Fruit fly (Drosophila melanogaster) whole organism, embryonic: ENCODE results near the gene CG12546.

Experiments used
- B-H2 ChIP-seq: fragments of 200-800 bp; sonication (Bioruptor generic); optimal IDR thresholded peaks from 2 replicates; lab custom pipeline; 2018; ENCODE audit warnings: missing biosample characterization, mild to moderate bottlenecking, missing genetic modification characterization
- Bdp1 ChIP-seq: fragments of 200-800 bp; sonication (Bioruptor generic); optimal IDR thresholded peaks from 3 replicates; lab custom pipeline; 2016; ENCODE audit warnings: missing biosample characterization, missing genetic modification characterization
- CG10147 ChIP-seq: fragments of 200-800 bp; sonication (Bioruptor generic); optimal IDR thresholded peaks from 2 replicates; lab custom pipeline; 2019; ENCODE audit warnings: missing biosample characterization, mild to moderate bottlenecking, missing genetic modification characterization, moderate library complexity
- CG10267 ChIP-seq: fragments of 200-800 bp; sonication (Bioruptor generic); optimal IDR thresholded peaks from 2 replicates; lab custom pipeline; 2018; ENCODE audit warnings: missing biosample characterization, mild to moderate bottlenecking, missing genetic modification characterization, moderate library complexity
- CG10366 ChIP-seq: fragments of 200-800 bp; sonication (Bioruptor generic); IDR thresholded peaks from 2 replicates; pipeline ENCODE4 v1.3.6; 2022; ENCODE audit warnings: missing biosample characterization, missing genetic modification characterization
- CG11456 ChIP-seq: fragments of 200-800 bp; sonication (Bioruptor generic); IDR thresholded peaks from 3 replicates; pipeline ENCODE4 v1.3.6; 2022; ENCODE audit warnings: missing biosample characterization, missing genetic modification characterization
- CG12391 ChIP-seq: fragments of 200-800 bp; sonication (Bioruptor generic); optimal IDR thresholded peaks from 3 replicates; lab custom pipeline; 2018; ENCODE audit warnings: missing biosample characterization, mild to moderate bottlenecking, missing genetic modification characterization, moderate library complexity
- CG12769 ChIP-seq: fragments of 200-800 bp; sonication (Bioruptor generic); optimal IDR thresholded peaks from 2 replicates; lab custom pipeline; 2019; ENCODE audit warnings: missing biosample characterization, mild to moderate bottlenecking, missing genetic modification characterization, moderate library complexity
- CG13894 ChIP-seq: fragments of 200-800 bp; sonication (Bioruptor generic); optimal IDR thresholded peaks from 3 replicates; lab custom pipeline; 2018; ENCODE audit warnings: missing biosample characterization, mild to moderate bottlenecking, missing genetic modification characterization, moderate library complexity
- CG17359 ChIP-seq: fragments of 200-800 bp; sonication (Bioruptor generic); optimal IDR thresholded peaks from 3 replicates; lab custom pipeline; 2018; ENCODE audit warnings: missing biosample characterization, mild to moderate bottlenecking, missing genetic modification characterization, moderate library complexity
- CG2875 ChIP-seq: fragments of 200-800 bp; sonication (Bioruptor generic); optimal IDR thresholded peaks from 2 replicates; lab custom pipeline; 2017; ENCODE audit warnings: missing biosample characterization, mild to moderate bottlenecking, missing genetic modification characterization, missing genetic modification reagents
- CG3065 ChIP-seq: fragments of 200-800 bp; sonication (Bioruptor generic); optimal IDR thresholded peaks from 2 replicates; lab custom pipeline; 2016; ENCODE audit warnings: missing biosample characterization, missing genetic modification characterization
- CG3847 ChIP-seq: fragments of 200-800 bp; sonication (Bioruptor generic); IDR thresholded peaks from 2 replicates; pipeline ENCODE4 v1.3.6; 2022; ENCODE audit warnings: missing biosample characterization, missing genetic modification characterization
- CG3995 ChIP-seq: fragments of 200-800 bp; sonication (Bioruptor generic); optimal IDR thresholded peaks from 3 replicates; lab custom pipeline; 2016; ENCODE audit warnings: missing biosample characterization, missing genetic modification characterization
- CG6689 ChIP-seq: fragments of 200-800 bp; sonication (Bioruptor generic); IDR thresholded peaks from 2 replicates; pipeline ENCODE4 v1.3.6; 2022; ENCODE audit warnings: missing biosample characterization, missing genetic modification characterization
- CG6854 ChIP-seq: fragments of 200-800 bp; sonication (Bioruptor generic); optimal IDR thresholded peaks from 3 replicates; lab custom pipeline; 2017; ENCODE audit warnings: missing biosample characterization, mild to moderate bottlenecking, missing genetic modification characterization
- CG9215 ChIP-seq: fragments of 200-800 bp; sonication (Bioruptor generic); IDR thresholded peaks from 2 replicates; pipeline ENCODE4 v1.3.6; 2022; ENCODE audit warnings: missing biosample characterization, missing genetic modification characterization
- CG9932 ChIP-seq: fragments of 200-800 bp; sonication (Bioruptor generic); IDR thresholded peaks from 2 replicates; pipeline ENCODE4 v1.3.6; 2022; ENCODE audit warnings: missing biosample characterization, missing genetic modification characterization
- Drgx ChIP-seq: fragments of 200-800 bp; sonication (Bioruptor generic); IDR thresholded peaks from 2 replicates; pipeline ENCODE4 v1.3.6; 2022; ENCODE audit warnings: missing biosample characterization, missing genetic modification characterization
- ERR ChIP-seq: fragments of 200-800 bp; sonication (Bioruptor generic); optimal IDR thresholded peaks from 2 replicates; lab custom pipeline; 2016; ENCODE audit warnings: missing biosample characterization, missing genetic modification characterization
- Fer1 ChIP-seq: fragments of 200-800 bp; sonication (Bioruptor generic); optimal IDR thresholded peaks from 2 replicates; lab custom pipeline; 2017; ENCODE audit warnings: missing biosample characterization, mild to moderate bottlenecking, missing genetic modification characterization
- Fer3 ChIP-seq: fragments of 200-800 bp; sonication (Bioruptor generic); optimal IDR thresholded peaks from 2 replicates; lab custom pipeline; 2018; ENCODE audit warnings: missing biosample characterization, mild to moderate bottlenecking, missing genetic modification characterization, moderate library complexity
- H15 ChIP-seq: fragments of 200-800 bp; sonication (Bioruptor generic); IDR thresholded peaks from 3 replicates; pipeline ENCODE4 v1.3.6; 2022; ENCODE audit warnings: missing biosample characterization, missing genetic modification characterization
- Jarid2 ChIP-seq: fragments of 200-800 bp; sonication (Bioruptor generic); optimal IDR thresholded peaks from 3 replicates; lab custom pipeline; 2017; ENCODE audit warnings: mild to moderate bottlenecking, missing biosample characterization, missing genetic modification reagents, missing genetic modification characterization
- NC2α ChIP-seq: fragments of 200-800 bp; sonication (Bioruptor generic); optimal IDR thresholded peaks from 2 replicates; lab custom pipeline; 2016; ENCODE audit warnings: missing biosample characterization, missing genetic modification characterization
- Neu2 ChIP-seq: fragments of 200-800 bp; sonication (Bioruptor generic); optimal IDR thresholded peaks from 3 replicates; lab custom pipeline; 2016; ENCODE audit warnings: missing biosample characterization, missing genetic modification characterization, borderline replicate concordance
- Optix ChIP-seq: fragments of 200-800 bp; sonication (Bioruptor generic); IDR thresholded peaks from 3 replicates; pipeline ENCODE4 v1.3.6; 2022; ENCODE audit warnings: missing biosample characterization, missing genetic modification characterization
- Poxn ChIP-seq: fragments of 200-800 bp; sonication (Bioruptor generic); IDR thresholded peaks from 2 replicates; pipeline ENCODE4 v1.3.6; 2022; ENCODE audit warnings: missing biosample characterization, missing genetic modification characterization
- Trl ChIP-seq, 3 experiments: fragments of >200 bp in 2 of 3; fragments of 200-800 bp in 1 of 3; sonication (Bioruptor generic) in 1 of 3; optimal IDR thresholded peaks; 2 replicates in 1 of 3; 3 replicates in 2 of 3; lab custom pipeline; 2016 to 2017; ENCODE audit warnings: missing biosample characterization in 1 of 3, missing genetic modification characterization in 1 of 3
- Xrp1 ChIP-seq: fragments of 200-800 bp; sonication (Bioruptor generic); IDR thresholded peaks from 2 replicates; pipeline ENCODE4 v1.3.6; 2022; ENCODE audit warnings: missing biosample characterization, missing genetic modification characterization
- al ChIP-seq: fragments of 200-800 bp; sonication (Bioruptor generic); IDR thresholded peaks from 2 replicates; pipeline ENCODE4 v1.3.6; 2022; ENCODE audit warnings: missing biosample characterization, missing genetic modification characterization
- az2 ChIP-seq: fragments of 200-800 bp; sonication (Bioruptor generic); optimal IDR thresholded peaks from 3 replicates; lab custom pipeline; 2016; ENCODE audit warnings: missing biosample characterization, missing genetic modification characterization
- dati ChIP-seq: fragments of 200-800 bp; sonication (Bioruptor generic); IDR thresholded peaks from 2 replicates; pipeline ENCODE4 v1.3.6; 2022; ENCODE audit warnings: missing biosample characterization, missing genetic modification characterization
- dmrt11E ChIP-seq: fragments of 200-800 bp; sonication (Bioruptor generic); optimal IDR thresholded peaks from 3 replicates; lab custom pipeline; 2018; ENCODE audit warnings: missing biosample characterization, mild to moderate bottlenecking, missing genetic modification characterization, moderate library complexity
- fd64A ChIP-seq: fragments of 200-800 bp; sonication (Bioruptor generic); optimal IDR thresholded peaks from 3 replicates; lab custom pipeline; 2018; ENCODE audit warnings: missing biosample characterization, mild to moderate bottlenecking, missing genetic modification characterization
- fu2 ChIP-seq: fragments of 200-800 bp; sonication (Bioruptor generic); optimal IDR thresholded peaks from 2 replicates; lab custom pipeline; 2016; ENCODE audit warnings: missing biosample characterization, missing genetic modification characterization
- her ChIP-seq: fragments of 200-800 bp; sonication (Bioruptor generic); optimal IDR thresholded peaks from 2 replicates; lab custom pipeline; 2016; ENCODE audit warnings: missing biosample characterization, missing genetic modification characterization
- kah ChIP-seq: fragments of 200-800 bp; sonication (Bioruptor generic); optimal IDR thresholded peaks from 2 replicates; lab custom pipeline; 2018; ENCODE audit warnings: missing biosample characterization, mild to moderate bottlenecking, missing genetic modification characterization
- lab ChIP-seq: fragments of 200-800 bp; sonication (Bioruptor generic); optimal IDR thresholded peaks from 3 replicates; lab custom pipeline; 2017; ENCODE audit warnings: missing biosample characterization, missing genetic modification characterization, mild to moderate bottlenecking, moderate library complexity, missing genetic modification reagents
- nmo ChIP-seq: fragments of 200-800 bp; sonication (Bioruptor generic); optimal IDR thresholded peaks from 2 replicates; lab custom pipeline; 2018; ENCODE audit warnings: missing biosample characterization, mild to moderate bottlenecking, missing genetic modification characterization, moderate library complexity
- pb ChIP-seq: fragments of 200-800 bp; sonication (Bioruptor generic); optimal IDR thresholded peaks from 3 replicates; lab custom pipeline; 2016; ENCODE audit warnings: missing biosample characterization, missing genetic modification characterization
- pzg ChIP-seq: fragments of 200-800 bp; sonication (Bioruptor generic); optimal IDR thresholded peaks from 3 replicates; lab custom pipeline; 2018; ENCODE audit warnings: missing biosample characterization, mild to moderate bottlenecking, missing genetic modification characterization, moderate library complexity
- repo ChIP-seq: fragments of 200-800 bp; sonication (Bioruptor generic); optimal IDR thresholded peaks from 2 replicates; lab custom pipeline; 2016; ENCODE audit warnings: missing biosample characterization, missing genetic modification characterization
- run ChIP-seq: fragments of 200-800 bp; sonication (Bioruptor generic); optimal IDR thresholded peaks from 3 replicates; lab custom pipeline; 2018; ENCODE audit warnings: missing biosample characterization, mild to moderate bottlenecking, missing genetic modification characterization
- sc ChIP-seq, 3 experiments: fragments of >200 bp in 2 of 3; fragments of 200-800 bp in 1 of 3; sonication (Bioruptor generic) in 1 of 3; optimal IDR thresholded peaks; 2 replicates in 2 of 3; 3 replicates in 1 of 3; lab custom pipeline; 2017; ENCODE audit warnings: mild to moderate bottlenecking in 1 of 3, missing biosample characterization in 1 of 3, missing genetic modification characterization in 1 of 3, missing genetic modification reagents in 1 of 3
- schlank ChIP-seq: fragments of 200-800 bp; sonication (Bioruptor generic); optimal IDR thresholded peaks from 2 replicates; lab custom pipeline; 2018; ENCODE audit warnings: missing biosample characterization, mild to moderate bottlenecking, missing genetic modification characterization
- sd ChIP-seq: fragments of 200-800 bp; sonication (Bioruptor generic); optimal IDR thresholded peaks from 3 replicates; lab custom pipeline; 2018; ENCODE audit warnings: missing biosample characterization, mild to moderate bottlenecking, missing genetic modification characterization, moderate library complexity
- toy ChIP-seq: fragments of 200-800 bp; sonication (Bioruptor generic); IDR thresholded peaks from 2 replicates; pipeline ENCODE4 v1.3.6; 2022; ENCODE audit warnings: missing biosample characterization, missing genetic modification characterization
- wdn ChIP-seq: fragments of 200-800 bp; sonication (Bioruptor generic); IDR thresholded peaks from 2 replicates; pipeline ENCODE4 v1.3.6; 2022; ENCODE audit warnings: missing biosample characterization, missing genetic modification characterization

Gene CG12546

dm6 chr3L:22717137-22717767 lies 23.6 kb upstream of the CG12546 start, which contains the start of the genes ArfGAP3 and CG32452 (continued):
- TF ChIP-seq dati (GFP tag; lab: Robert Waterston, UW) (no peak), CG10147 (GFP tag; lab: Kevin White, UChicago) (peak; percentile 74), fu2 (GFP tag; lab: Kevin White, UChicago) (peak; percentile 48), schlank (no peak), Neu2 (GFP tag; lab: Kevin White, UChicago) (no peak), wdn (GFP tag; lab: Robert Waterston, UW) (0 out of 2 replicates have a peak, but pooled peaks have one; percentile 36), ERR (GFP tag; lab: Kevin White, UChicago) (peak; percentile 34), Bdp1 (GFP tag; lab: Kevin White, UChicago) (peak; percentile 52), Drgx (GFP tag; lab: Robert Waterston, UW) (peak; percentile 59), CG9215 (peak; percentile 67), NC2α (no peak), pzg (GFP tag; lab: Kevin White, UChicago) (peak; percentile 76), CG11456 (GFP tag; lab: Robert Waterston, UW) (peak; percentile 75), Xrp1 (GFP tag; lab: Robert Waterston, UW) (peak; percentile 79), CG6689 (peak; percentile 76), Trl (optimal IDR thresholded peaks at IDR 0.05; lab: Kevin White, UChicago) (no peak), Trl (GFP tag; optimal IDR thresholded peaks at IDR 0.05; lab: Kevin White, UChicago) (peak; percentile 55), run (tag; lab: Kevin White, UChicago) (peak; percentile 8), CG12769 (tag; lab: Kevin White, UChicago) (peak; percentile 49), al (GFP tag; lab: Robert Waterston, UW) (peak; percentile 70), az2 (GFP tag; lab: Kevin White, UChicago) (peak; percentile 78), lab (GFP tag; lab: Kevin White, UChicago) (peak; percentile 70), CG12391 (peak; percentile 87), CG3065 (GFP tag; lab: Kevin White, UChicago) (peak; percentile 40), sc (optimal IDR thresholded peaks at IDR 0.05; lab: Kevin White, UChicago) (no peak), sc (GFP tag; optimal IDR thresholded peaks at IDR 0.05; lab: Kevin White, UChicago) (peak; percentile 34), fd64A (GFP tag; lab: Kevin White, UChicago) (no peak), B-H2 (peak; percentile 72), dmrt11E (tag; lab: Kevin White, UChicago) (peak; percentile 67), Poxn (GFP tag; lab: Robert Waterston, UW) (no peak), CG3995 (GFP tag; lab: Kevin White, UChicago) (peak; percentile 39), nmo (GFP tag; lab: Kevin White, UChicago) (peak; percentile 80), CG6854 (GFP tag; lab: Kevin White, UChicago) (no peak), CG17359 (peak; percentile 60), toy (GFP tag; lab: Robert Waterston, UW) (no peak), her (GFP tag; lab: Kevin White, UChicago) (peak; percentile 55), CG9932 (GFP tag; lab: Robert Waterston, UW) (peak; percentile 90), CG10366 (peak; percentile 63; the same call in 1 of the 2 replicates), Jarid2 (GFP tag; lab: Kevin White, UChicago) (peak; percentile 30), Fer3 (tag; lab: Kevin White, UChicago) (peak; percentile 78), CG13894 (tag; lab: Kevin White, UChicago) (peak; percentile 66), CG2875 (GFP tag; lab: Kevin White, UChicago) (peak; percentile 36), repo (GFP tag; lab: Kevin White, UChicago) (no peak), Optix (GFP tag; lab: Robert Waterston, UW) (peak; percentile 32; the same call in 1 of the 3 replicates), H15 (GFP tag; lab: Robert Waterston, UW) (peak; percentile 62; the same call in 1 of the 3 replicates), pb (no peak), kah (GFP tag; lab: Kevin White, UChicago) (peak; percentile 61), sd (tag; lab: Kevin White, UChicago) (no peak), Fer1 (no peak), CG10267 (tag; lab: Kevin White, UChicago) (peak; percentile 91), CG3847 (GFP tag; lab: Robert Waterston, UW) (peak; percentile 80)
